Worm (Caenorhabditis elegans): ENCODE results near the gene F01D5.5.

The F01D5.5 gene

DNA sequence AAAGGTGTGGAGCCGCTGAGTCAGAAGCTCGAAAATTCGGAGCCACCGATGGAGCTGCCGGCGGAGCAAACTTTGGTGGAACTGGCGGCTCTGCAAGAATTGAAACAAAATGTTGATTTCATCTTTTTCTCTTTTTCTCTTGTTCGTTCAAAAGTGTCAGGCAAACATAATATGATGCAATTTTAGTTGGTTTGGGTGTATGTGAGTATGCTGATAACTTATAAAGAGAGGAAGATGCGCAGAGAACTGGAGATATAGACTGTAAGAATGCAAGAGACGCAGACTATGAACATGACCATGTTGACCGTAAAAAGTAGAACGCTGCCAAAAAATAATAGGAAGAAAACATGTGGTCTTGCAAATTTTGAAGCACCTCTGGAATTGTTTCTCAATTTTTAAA lies 48.0 kb downstream of the F01D5.5 start:
- TF ChIP-seq nhr-85 (tag) = peak; percentile 25
- peak; percentile 45 for TF ChIP-seq nhr-90 (tag; optimal IDR thresholded peaks at IDR 0.05; ENCODE audit: poor library complexity)
- peak in 1 of 2 experiments; percentile 44 for TF ChIP-seq lin-35 (GFP tag; optimal IDR thresholded peaks at IDR 0.05)
- TF ChIP-seq elt-3 (tag; optimal IDR thresholded peaks at IDR 0.05) = peak in 1 of 6 experiments; percentile 39
- TF ChIP-seq lsy-2 (tag; optimal IDR thresholded peaks at IDR 0.05) = peak; percentile 16 to 38
- TF ChIP-seq dpl-1 (GFP tag; optimal IDR thresholded peaks at IDR 0.05) = peak in 1 of 3 experiments; percentile 28
- no peak for TF ChIP-seq zag-1 (tag; optimal IDR thresholded peaks at IDR 0.05)
- TF ChIP-seq efl-3 (GFP tag; optimal IDR thresholded peaks at IDR 0.05) = no peak
- TF ChIP-seq mep-1 (tag; optimal IDR thresholded peaks at IDR 0.05) = peak; percentile 64
- peak; percentile 83 for TF ChIP-seq lin-14 (GFP tag; optimal IDR thresholded peaks at IDR 0.05)
- peak in 1 of 2 experiments; percentile 5 for TF ChIP-seq mdl-1 (tag; optimal IDR thresholded peaks at IDR 0.05)
- no peak for TF ChIP-seq fkh-8 (tag; optimal IDR thresholded peaks at IDR 0.05)
- TF ChIP-seq nhr-71 (tag; optimal IDR thresholded peaks at IDR 0.05) = peak; percentile 53
- peak; percentile 38 for TF ChIP-seq snu-23 (GFP tag; optimal IDR thresholded peaks at IDR 0.05)
- peak; percentile 61 for TF ChIP-seq nhr-20 (tag; optimal IDR thresholded peaks at IDR 0.05)
- no peak for TF ChIP-seq snpc-4 (tag; optimal IDR thresholded peaks at IDR 0.05)
- peak; percentile 3 for TF ChIP-seq blmp-1 (tag; optimal IDR thresholded peaks at IDR 0.05)
- peak; percentile 25 to 28 for TF ChIP-seq efl-1 (optimal IDR thresholded peaks at IDR 0.05)
- peak in 1 of 2 experiments; percentile 74 for TF ChIP-seq efl-1 (GFP tag; optimal IDR thresholded peaks at IDR 0.05 in 1 of 2)
- peak; percentile 1 for TF ChIP-seq tbx-2 (tag; optimal IDR thresholded peaks at IDR 0.05)
- TF ChIP-seq nhr-19 (GFP tag; conservative IDR thresholded peaks at IDR 0.05) = 0 out of 2 replicates have a peak, but pooled peaks have one; percentile 6
- TF ChIP-seq unc-62 (GFP tag; optimal IDR thresholded peaks at IDR 0.05) = no peak
- TF ChIP-seq elt-2 (tag; optimal IDR thresholded peaks at IDR 0.05) = peak; percentile 86

ce11 chrII:13951986-13952385 lies 50.1 kb downstream of the F01D5.5 start:
- TF ChIP-seq rnt-1 (tag; optimal IDR thresholded peaks at IDR 0.05) (no peak), nhr-20 (tag; optimal IDR thresholded peaks at IDR 0.05) (no peak), nhr-84 (tag; optimal IDR thresholded peaks at IDR 0.05) (no peak), fkh-10 (GFP tag; optimal IDR thresholded peaks at IDR 0.05) (no peak), ceh-63 (GFP tag; optimal IDR thresholded peaks at IDR 0.05) (no peak), pax-3 (tag; optimal IDR thresholded peaks at IDR 0.05) (no peak), skn-1 (tag; optimal IDR thresholded peaks at IDR 0.05) (no peak), ceh-82 (tag; optimal IDR thresholded peaks at IDR 0.05) (no peak)

All from whole organism, L1 larva.